Fruit fly (Drosophila melanogaster): ENCODE results near the gene CG33128.
A peak's percentile ranks its signal among the peaks of the same experiment; 100 is the strongest.

DNA sequence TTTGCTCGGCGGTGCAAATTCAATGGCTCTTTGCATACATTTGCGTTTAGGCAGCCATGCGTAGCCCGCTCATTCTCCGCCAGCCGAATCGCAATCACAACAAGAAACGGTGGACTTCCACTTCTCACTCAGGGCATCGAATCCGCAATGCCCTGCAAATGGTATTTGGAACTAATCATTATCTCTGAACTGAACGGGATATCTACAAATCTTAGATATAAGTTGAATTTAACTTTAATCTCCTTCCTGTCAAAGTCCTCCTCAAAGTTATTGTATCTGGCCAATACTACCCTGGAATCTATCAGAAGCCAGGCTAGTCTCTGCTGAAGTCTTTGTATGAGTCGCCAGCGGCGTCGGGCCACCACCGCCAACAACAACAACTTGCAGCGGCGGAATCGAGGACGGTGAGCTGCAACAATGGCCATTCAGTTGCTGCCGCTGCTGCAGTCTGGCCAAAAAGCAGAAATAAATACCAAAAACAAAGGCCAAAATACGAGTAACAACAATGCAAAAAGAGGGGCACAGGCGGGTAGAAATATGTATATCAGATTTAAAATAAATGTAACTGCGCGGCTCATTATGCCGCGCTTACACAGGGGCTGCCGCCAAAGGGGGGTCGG lies 35.2 kb upstream of the CG33128 start:
- 0 out of 2 replicates have a peak, but pooled peaks have one; percentile 25 for TF ChIP-seq CG10348 (GFP tag; IDR thresholded peaks at IDR 0.05)
- peak; percentile 66 for TF ChIP-seq Pif1B (GFP tag; optimal IDR thresholded peaks at IDR 0.05)
- TF ChIP-seq EcR (GFP tag; optimal IDR thresholded peaks at IDR 0.05), result no peak
- TF ChIP-seq rn (GFP tag; IDR thresholded peaks at IDR 0.05), result peak; percentile 63
- TF ChIP-seq D1 (tag; optimal IDR thresholded peaks at IDR 0.05), result no peak
- peak; percentile 67 for TF ChIP-seq CG15710 (tag; optimal IDR thresholded peaks at IDR 0.05)
- peak; percentile 58 for TF ChIP-seq CG13204 (GFP tag; optimal IDR thresholded peaks at IDR 0.05)
- peak; percentile 76 for TF ChIP-seq CG14655 (GFP tag; optimal IDR thresholded peaks at IDR 0.05)
- TF ChIP-seq CG4496 (GFP tag; IDR thresholded peaks at IDR 0.05), result peak; percentile 90
- peak; percentile 71 for TF ChIP-seq CG8301 (tag; optimal IDR thresholded peaks at IDR 0.05)
- peak; percentile 80 for TF ChIP-seq CG8159 (tag; optimal IDR thresholded peaks at IDR 0.05)
- TF ChIP-seq CG32121 (GFP tag; IDR thresholded peaks at IDR 0.05), result peak; percentile 85
- TF ChIP-seq Pif1A (GFP tag; optimal IDR thresholded peaks at IDR 0.05), result peak; percentile 68

All from whole organism, pupa.